Worm (Caenorhabditis elegans) whole organism, early embryonic: ENCODE results near the gene clec-187.

Experiments
- B0310.2 ChIP-seq: sonication (generic microtip); optimal IDR thresholded peaks from 2 replicates; lab custom pipeline; 2016; ENCODE audit warnings: mild to moderate bottlenecking, missing genetic modification characterization, missing compliant biosample characterization
- aly-1 ChIP-seq: sonication (generic microtip); optimal IDR thresholded peaks from 2 replicates; lab custom pipeline; 2016; ENCODE audit warnings: missing genetic modification characterization, missing compliant biosample characterization
- ama-1 ChIP-seq: fragments of 150-350 bp; optimal IDR thresholded peaks from 2 replicates; lab custom pipeline; 2014
- ets-7 ChIP-seq: sonication (generic microtip); optimal IDR thresholded peaks from 2 replicates; lab custom pipeline; 2016; ENCODE audit warnings: missing genotype, missing genetic modification characterization, missing compliant biosample characterization
- flt-1 ChIP-seq: fragments of 200-800 bp; sonication (Bioruptor generic); IDR thresholded peaks from 2 replicates; pipeline ENCODE4 v1.3.6; 2022; ENCODE audit warnings: missing genetic modification characterization, missing compliant biosample characterization
- hmbx-1 ChIP-seq: sonication (generic microtip); optimal IDR thresholded peaks from 2 replicates; lab custom pipeline; 2016; ENCODE audit warnings: mild to moderate bottlenecking, missing genetic modification characterization, missing compliant biosample characterization
- pes-1 ChIP-seq: fragments of 200-800 bp; sonication (Bioruptor generic); IDR thresholded peaks from 2 replicates; pipeline ENCODE4 v1.3.6; 2022; ENCODE audit warnings: missing genetic modification reagents, missing genetic modification characterization, missing compliant biosample characterization
- scrt-1 ChIP-seq: fragments of 200-800 bp; sonication (Bioruptor generic); IDR thresholded peaks from 2 replicates; pipeline ENCODE4 v1.3.6; 2022; ENCODE audit warnings: missing genetic modification characterization, missing compliant biosample characterization
- sea-1 ChIP-seq: fragments of 200-800 bp; sonication (Bioruptor generic); conservative IDR thresholded peaks from 2 replicates; pipeline ENCODE4 v1.3.6; 2022; ENCODE audit warnings: missing genetic modification characterization, missing compliant biosample characterization
- tbx-11 ChIP-seq: fragments of 200-800 bp; sonication (Bioruptor generic); IDR thresholded peaks from 2 replicates; pipeline ENCODE4 v1.3.6; 2022; ENCODE audit warnings: missing genetic modification characterization, missing compliant biosample characterization
- tbx-37 ChIP-seq: fragments of 200-800 bp; sonication (Bioruptor generic); conservative IDR thresholded peaks from 2 replicates; pipeline ENCODE4 v1.3.6; 2022; ENCODE audit warnings: missing genetic modification reagents, missing genetic modification characterization, missing compliant biosample characterization

The clec-187 gene

ce11 chrIV:12830829-12831392, 40.4 kb downstream of the clec-187 start:
- TF ChIP-seq sea-1, result no peak
- no peak for TF ChIP-seq flt-1 (GFP tag; lab: Robert Waterston, UW)
- no peak for TF ChIP-seq hmbx-1 (tag; lab: Kevin White, UChicago)
- TF ChIP-seq tbx-11, result no peak
- TF ChIP-seq aly-1, result no peak
- TF ChIP-seq scrt-1 (GFP tag; lab: Robert Waterston, UW), result no peak
- no peak for TF ChIP-seq ama-1 (lab: Kevin White, UChicago)
- TF ChIP-seq B0310.2 (tag; lab: Kevin White, UChicago), result no peak
- TF ChIP-seq ets-7 (tag; lab: Kevin White, UChicago), result no peak
- TF ChIP-seq pes-1, result no peak

ce11 chrIV:12825304-12825703, 46.0 kb downstream of the clec-187 start, which contains the start of gene M02B1.4:
Gene M02B1.4 (minus strand): TSS chrIV:12825312.
- TF ChIP-seq flt-1 (GFP tag; lab: Robert Waterston, UW) (no peak), ets-7 (tag; lab: Kevin White, UChicago) (no peak), tbx-37 (GFP tag; lab: Robert Waterston, UW) (no peak), tbx-11 (no peak), aly-1 (no peak), sea-1 (no peak)
